Worm (Caenorhabditis elegans): Measurements from ENCODE around the gene wrt-2.

DNA sequence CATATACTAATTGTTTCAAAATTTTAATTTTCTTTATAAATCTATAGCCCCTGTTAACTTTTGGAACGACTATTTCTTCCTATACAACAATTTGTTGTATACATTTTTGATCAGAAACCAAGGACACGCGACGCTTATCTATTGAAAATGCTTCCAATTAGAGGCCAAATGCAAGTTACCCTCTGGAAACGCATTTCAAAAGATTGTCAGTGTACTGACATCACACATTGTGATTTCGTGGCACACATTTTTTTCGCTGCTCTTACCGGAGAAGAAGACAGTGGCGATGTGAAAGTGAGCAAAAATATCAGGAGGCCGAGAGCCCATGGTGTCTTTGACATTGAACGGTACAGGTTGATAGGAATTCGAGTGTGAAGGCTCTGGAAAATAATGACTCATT lies 48.7 kb downstream of the wrt-2 start, which contains the start of gene cnnm-3:
- TF ChIP-seq pha-4 (tag; optimal IDR thresholded peaks at IDR 0.05) (no peak), nhr-237 (tag; optimal IDR thresholded peaks at IDR 0.05) (no peak), lsy-2 (tag; optimal IDR thresholded peaks at IDR 0.05) (no peak), unc-62 (GFP tag; optimal IDR thresholded peaks at IDR 0.05) (no peak), sptf-1 (tag; optimal IDR thresholded peaks at IDR 0.05) (no peak), mab-5 (tag; optimal IDR thresholded peaks at IDR 0.05) (no peak)

Measured in whole organism, mixed stage, embryonic.